Worm (Caenorhabditis elegans): ENCODE data around the gene epn-1.
A peak's percentile ranks its signal among the peaks of the same experiment; 100 is the strongest.

The epn-1 gene

ce11 chrX:14865744-14866143 lies 47.4 kb upstream of the epn-1 start, which contains the start of gene C27C12.3:
Gene C27C12.3, minus strand, starts transcription at chrX:14865844.
- no peak for TF ChIP-seq ztf-1 (GFP tag; conservative IDR thresholded peaks at IDR 0.05)
- no peak for TF ChIP-seq elt-3 (tag; optimal IDR thresholded peaks at IDR 0.05)
- TF ChIP-seq mbf-1 (tag; optimal IDR thresholded peaks at IDR 0.05): no peak
- TF ChIP-seq ceh-82 (tag; optimal IDR thresholded peaks at IDR 0.05): no peak
- TF ChIP-seq nhr-10 (tag; optimal IDR thresholded peaks at IDR 0.05): no peak
- no peak for TF ChIP-seq nhr-21 (tag; optimal IDR thresholded peaks at IDR 0.05)
- TF ChIP-seq blmp-1 (tag; optimal IDR thresholded peaks at IDR 0.05; ENCODE audit: insufficient read depth): no peak
- no peak for TF ChIP-seq egl-27 (tag; optimal IDR thresholded peaks at IDR 0.05)
- TF ChIP-seq crh-2 (tag; optimal IDR thresholded peaks at IDR 0.05): no peak
- no peak for TF ChIP-seq R02D3.7 (tag; optimal IDR thresholded peaks at IDR 0.05)
- TF ChIP-seq lin-13 (GFP tag; optimal IDR thresholded peaks at IDR 0.05): no peak
- TF ChIP-seq lsy-2 (tag; optimal IDR thresholded peaks at IDR 0.05): no peak
- no peak for TF ChIP-seq elt-1 (tag; optimal IDR thresholded peaks at IDR 0.05)
- TF ChIP-seq nhr-237 (tag; optimal IDR thresholded peaks at IDR 0.05): no peak
- no peak for TF ChIP-seq unc-39 (tag; optimal IDR thresholded peaks at IDR 0.05)

ce11 chrX:14861752-14862151 lies 43.4 kb upstream of the epn-1 start, which contains the start of gene dmd-4:
Gene dmd-4, minus strand, starts transcription at chrX:14861852.
- no peak for TF ChIP-seq nhr-11 (tag; optimal IDR thresholded peaks at IDR 0.05)
- no peak for TF ChIP-seq fos-1 (tag; optimal IDR thresholded peaks at IDR 0.05)
- no peak for TF ChIP-seq elt-1 (tag; optimal IDR thresholded peaks at IDR 0.05)
- TF ChIP-seq ceh-16 (tag; optimal IDR thresholded peaks at IDR 0.05): no peak
- TF ChIP-seq unc-62 (GFP tag; optimal IDR thresholded peaks at IDR 0.05): no peak
- no peak for TF ChIP-seq nhr-23 (tag; optimal IDR thresholded peaks at IDR 0.05)
- no peak for TF ChIP-seq nhr-12 (tag; optimal IDR thresholded peaks at IDR 0.05)
- no peak for TF ChIP-seq aly-2 (tag; optimal IDR thresholded peaks at IDR 0.05)
- TF ChIP-seq alr-1 (tag; optimal IDR thresholded peaks at IDR 0.05): no peak
- TF ChIP-seq ama-1 (optimal IDR thresholded peaks at IDR 0.05): no peak
- TF ChIP-seq F13H6.1 (tag; optimal IDR thresholded peaks at IDR 0.05): no peak
- no peak for TF ChIP-seq C34F6.9 (tag; optimal IDR thresholded peaks at IDR 0.05)
- no peak for TF ChIP-seq lsy-2 (tag; optimal IDR thresholded peaks at IDR 0.05)

ce11 chrX:14853712-14854217 lies 35.5 kb upstream of the epn-1 start, which contains the start of the genes C27C12.1 and C27C12.4:
Gene C27C12.1, minus strand, starts transcription at chrX:14853762.
Gene C27C12.4, plus strand, starts transcription at chrX:14854086.
- TF ChIP-seq Y55F3AM.14 (GFP tag; optimal IDR thresholded peaks at IDR 0.05): peak; percentile 44
- TF ChIP-seq mdl-1 (tag; optimal IDR thresholded peaks at IDR 0.05): peak; percentile 19 to 61
- peak; percentile 43 for TF ChIP-seq nhr-77 (tag; optimal IDR thresholded peaks at IDR 0.05)
- TF ChIP-seq nhr-10 (tag; optimal IDR thresholded peaks at IDR 0.05): no peak
- peak; percentile 36 for TF ChIP-seq ceh-82 (tag; optimal IDR thresholded peaks at IDR 0.05)
- TF ChIP-seq fos-1 (tag; optimal IDR thresholded peaks at IDR 0.05): peak; percentile 74
- peak; percentile 70 for TF ChIP-seq snpc-4 (tag; optimal IDR thresholded peaks at IDR 0.05)
- TF ChIP-seq crh-2 (tag; optimal IDR thresholded peaks at IDR 0.05): peak; percentile 92
- no peak for TF ChIP-seq elt-1 (tag; optimal IDR thresholded peaks at IDR 0.05)
- TF ChIP-seq nhr-23 (tag; optimal IDR thresholded peaks at IDR 0.05): no peak
- no peak for TF ChIP-seq nhr-11 (tag; optimal IDR thresholded peaks at IDR 0.05)
- TF ChIP-seq nhr-12 (tag; optimal IDR thresholded peaks at IDR 0.05): no peak
- TF ChIP-seq nhr-6 (tag; optimal IDR thresholded peaks at IDR 0.05): peak; percentile 70
- TF ChIP-seq peb-1 (tag; optimal IDR thresholded peaks at IDR 0.05): no peak
- TF ChIP-seq unc-55 (GFP tag; optimal IDR thresholded peaks at IDR 0.05): peak; percentile 96
- peak; percentile 92 for TF ChIP-seq F13H6.1 (tag; optimal IDR thresholded peaks at IDR 0.05)
- TF ChIP-seq mab-5 (tag; optimal IDR thresholded peaks at IDR 0.05): peak; percentile 82
- peak; percentile 87 for TF ChIP-seq sma-3 (GFP tag; optimal IDR thresholded peaks at IDR 0.05)
- no peak for TF ChIP-seq lin-39 (tag; optimal IDR thresholded peaks at IDR 0.05)
- peak; percentile 91 for TF ChIP-seq skn-1 (tag; optimal IDR thresholded peaks at IDR 0.05)
- TF ChIP-seq lin-13 (GFP tag; optimal IDR thresholded peaks at IDR 0.05): peak; percentile 89
- TF ChIP-seq ztf-4 (tag; optimal IDR thresholded peaks at IDR 0.05): peak; percentile 89
- TF ChIP-seq R02D3.7 (tag; optimal IDR thresholded peaks at IDR 0.05): peak; percentile 11
- peak; percentile 73 for TF ChIP-seq ceh-16 (tag; optimal IDR thresholded peaks at IDR 0.05)
- TF ChIP-seq lin-11 (tag; optimal IDR thresholded peaks at IDR 0.05): peak; percentile 89
- no peak for TF ChIP-seq nhr-25 (tag; optimal IDR thresholded peaks at IDR 0.05)
- peak; percentile 69 for TF ChIP-seq blmp-1 (tag; optimal IDR thresholded peaks at IDR 0.05; ENCODE audit: insufficient read depth)
- TF ChIP-seq C34F6.9 (tag; optimal IDR thresholded peaks at IDR 0.05): peak; percentile 91
- TF ChIP-seq dmd-4 (tag; optimal IDR thresholded peaks at IDR 0.05): no peak
- peak; percentile 90 for TF ChIP-seq sma-9 (GFP tag; optimal IDR thresholded peaks at IDR 0.05)
- no peak for TF ChIP-seq sma-9 (tag; optimal IDR thresholded peaks at IDR 0.05)
- no peak for TF ChIP-seq nhr-237 (tag; optimal IDR thresholded peaks at IDR 0.05)
- TF ChIP-seq zag-1 (tag; optimal IDR thresholded peaks at IDR 0.05): peak; percentile 81
- no peak for TF ChIP-seq ama-1 (optimal IDR thresholded peaks at IDR 0.05)
- no peak for TF ChIP-seq ztf-1 (GFP tag; conservative IDR thresholded peaks at IDR 0.05)
- no peak for TF ChIP-seq unc-62 (GFP tag; optimal IDR thresholded peaks at IDR 0.05)
- no peak for TF ChIP-seq elt-3 (tag; optimal IDR thresholded peaks at IDR 0.05)
- TF ChIP-seq aly-2 (tag; optimal IDR thresholded peaks at IDR 0.05): no peak
- no peak for TF ChIP-seq ztf-11 (tag; optimal IDR thresholded peaks at IDR 0.05)
- TF ChIP-seq mbf-1 (tag; optimal IDR thresholded peaks at IDR 0.05): no peak
- TF ChIP-seq sem-4 (tag; optimal IDR thresholded peaks at IDR 0.05): peak; percentile 83
- peak; percentile 85 for TF ChIP-seq nhr-21 (tag; optimal IDR thresholded peaks at IDR 0.05)
- peak; percentile 93 for TF ChIP-seq nhr-129 (tag; optimal IDR thresholded peaks at IDR 0.05)

Measured in whole organism, L2 larva.